Fruit fly (Drosophila melanogaster) whole organism, embryonic: Measurements from ENCODE around the gene CG14931.

Experiments
- BEAF-32 ChIP-seq: fragments of 200-800 bp; sonication (Bioruptor generic); optimal IDR thresholded peaks from 3 replicates; lab custom pipeline; 2017; ENCODE audit warnings: missing biosample characterization, missing genetic modification characterization, mild to moderate bottlenecking, moderate library complexity, missing genetic modification reagents
- CG11723 ChIP-seq: fragments of 200-800 bp; sonication (Bioruptor generic); optimal IDR thresholded peaks from 2 replicates; lab custom pipeline; 2017; ENCODE audit warnings: missing biosample characterization, mild to moderate bottlenecking, missing genetic modification characterization
- CG15073 ChIP-seq: fragments of 200-800 bp; sonication (Bioruptor generic); optimal IDR thresholded peaks from 2 replicates; lab custom pipeline; 2016; ENCODE audit warnings: missing biosample characterization, missing genetic modification characterization
- CG1529 ChIP-seq: fragments of 200-800 bp; sonication (Bioruptor generic); optimal IDR thresholded peaks from 3 replicates; lab custom pipeline; 2018; ENCODE audit warnings: missing biosample characterization, missing genetic modification characterization
- CG17361 ChIP-seq: fragments of 200-800 bp; sonication (Bioruptor generic); IDR thresholded peaks from 3 replicates; pipeline ENCODE4 v1.3.6; 2022; ENCODE audit warnings: missing biosample characterization, missing genetic modification characterization
- CG17568 ChIP-seq: fragments of 200-800 bp; sonication (Bioruptor generic); optimal IDR thresholded peaks from 2 replicates; lab custom pipeline; 2018; ENCODE audit warnings: missing biosample characterization, mild to moderate bottlenecking, missing genetic modification characterization, moderate library complexity
- CG18262 ChIP-seq: fragments of 200-800 bp; optimal IDR thresholded peaks from 3 replicates; lab custom pipeline; 2019; ENCODE audit warnings: missing biosample characterization, mild to moderate bottlenecking, missing genetic modification characterization, moderate library complexity
- CG2120 ChIP-seq: fragments of 200-800 bp; sonication (Bioruptor generic); optimal IDR thresholded peaks from 3 replicates; lab custom pipeline; 2016; ENCODE audit warnings: missing biosample characterization, missing genetic modification characterization
- CG2712 ChIP-seq: fragments of 200-800 bp; optimal IDR thresholded peaks from 3 replicates; lab custom pipeline; 2019; ENCODE audit warnings: missing biosample characterization, mild to moderate bottlenecking, missing genetic modification characterization, moderate library complexity
- CG3163 ChIP-seq: fragments of 200-800 bp; sonication (Bioruptor generic); optimal IDR thresholded peaks from 3 replicates; lab custom pipeline; 2016; ENCODE audit warnings: missing biosample characterization, missing genetic modification characterization
- CG32767 ChIP-seq: fragments of 200-800 bp; sonication (Bioruptor generic); IDR thresholded peaks from 2 replicates; pipeline ENCODE4 v1.3.6; 2022; ENCODE audit warnings: missing biosample characterization, missing genetic modification characterization
- CG3995 ChIP-seq: fragments of 200-800 bp; sonication (Bioruptor generic); optimal IDR thresholded peaks from 3 replicates; lab custom pipeline; 2016; ENCODE audit warnings: missing biosample characterization, missing genetic modification characterization
- CG4328 ChIP-seq: fragments of 200-800 bp; sonication (Bioruptor generic); optimal IDR thresholded peaks from 3 replicates; lab custom pipeline; 2017; ENCODE audit warnings: missing biosample characterization, missing genetic modification reagents, missing genetic modification characterization
- CG4820 ChIP-seq: fragments of 200-800 bp; sonication (Bioruptor generic); optimal IDR thresholded peaks from 3 replicates; lab custom pipeline; 2016; ENCODE audit warnings: missing biosample characterization, missing genetic modification characterization
- CG7786 ChIP-seq: fragments of 200-800 bp; sonication (Bioruptor generic); optimal IDR thresholded peaks from 2 replicates; lab custom pipeline; 2016; ENCODE audit warnings: missing biosample characterization, missing genetic modification characterization
- CG9817 ChIP-seq: fragments of 200-800 bp; sonication (Bioruptor generic); optimal IDR thresholded peaks from 2 replicates; lab custom pipeline; 2018; ENCODE audit warnings: missing biosample characterization, mild to moderate bottlenecking, missing genetic modification characterization, moderate library complexity
- CHES-1-like ChIP-seq: fragments of 200-800 bp; sonication (Bioruptor generic); optimal IDR thresholded peaks from 2 replicates; lab custom pipeline; 2016; ENCODE audit warnings: missing biosample characterization, missing genetic modification characterization
- CkIIα-i1 ChIP-seq: fragments of 200-800 bp; sonication (Bioruptor generic); IDR thresholded peaks from 2 replicates; pipeline ENCODE4 v1.3.6; 2022; ENCODE audit warnings: missing biosample characterization, missing genetic modification characterization
- CoRest ChIP-seq: fragments of 200-800 bp; sonication (Bioruptor generic); optimal IDR thresholded peaks from 3 replicates; lab custom pipeline; 2018; ENCODE audit warnings: missing biosample characterization, mild to moderate bottlenecking, missing genetic modification characterization, moderate library complexity
- CrebB ChIP-seq: fragments of 200-800 bp; sonication (Bioruptor generic); optimal IDR thresholded peaks from 3 replicates; lab custom pipeline; 2018; ENCODE audit warnings: missing biosample characterization, mild to moderate bottlenecking, missing genetic modification characterization
- D ChIP-seq, 2 experiments: fragments of 200-800 bp in 1 of 2; fragments of >200 bp in 1 of 2; sonication (Bioruptor generic) in 1 of 2; optimal IDR thresholded peaks; 2 replicates in 1 of 2; 3 replicates in 1 of 2; lab custom pipeline; 2017; ENCODE audit warnings: mild to moderate bottlenecking in 1 of 2, missing biosample characterization in 1 of 2, missing genetic modification characterization in 1 of 2, missing genetic modification reagents in 1 of 2
- Dfd ChIP-seq, 2 experiments: fragments of >200 bp; optimal IDR thresholded peaks; 2 replicates each; lab custom pipeline; 2017; ENCODE audit warnings: missing biosample characterization in 2 of 2, missing genetic modification characterization in 2 of 2
- Eip74EF ChIP-seq, 2 experiments: fragments of 200-800 bp in 1 of 2; fragments of >200 bp in 1 of 2; sonication (Bioruptor generic) in 1 of 2; optimal IDR thresholded peaks; 2 replicates each; lab custom pipeline; 2017 to 2019; ENCODE audit warnings: missing biosample characterization in 2 of 2, missing genetic modification characterization in 2 of 2, mild to moderate bottlenecking in 1 of 2, moderate library complexity in 1 of 2
- Ets97D ChIP-seq: fragments of 200-800 bp; sonication (Bioruptor generic); optimal IDR thresholded peaks from 3 replicates; lab custom pipeline; 2016; ENCODE audit warnings: missing biosample characterization, missing genetic modification characterization
- Fer3 ChIP-seq: fragments of 200-800 bp; sonication (Bioruptor generic); optimal IDR thresholded peaks from 2 replicates; lab custom pipeline; 2018; ENCODE audit warnings: missing biosample characterization, mild to moderate bottlenecking, missing genetic modification characterization, moderate library complexity
- Hand ChIP-seq: fragments of 200-800 bp; sonication (Bioruptor generic); optimal IDR thresholded peaks from 2 replicates; lab custom pipeline; 2017; ENCODE audit warnings: mild to moderate bottlenecking, missing biosample characterization, missing genetic modification reagents, missing genetic modification characterization
- Jarid2 ChIP-seq: fragments of 200-800 bp; sonication (Bioruptor generic); optimal IDR thresholded peaks from 3 replicates; lab custom pipeline; 2017; ENCODE audit warnings: mild to moderate bottlenecking, missing biosample characterization, missing genetic modification reagents, missing genetic modification characterization
- Max ChIP-seq: fragments of 200-800 bp; sonication (Bioruptor generic); optimal IDR thresholded peaks from 2 replicates; lab custom pipeline; 2016; ENCODE audit warnings: missing biosample characterization, mild to moderate bottlenecking, missing genetic modification characterization
- NK7.1 ChIP-seq: fragments of 200-800 bp; sonication (Bioruptor generic); optimal IDR thresholded peaks from 3 replicates; lab custom pipeline; 2016; ENCODE audit warnings: missing biosample characterization, missing genetic modification characterization
- Neu2 ChIP-seq: fragments of 200-800 bp; sonication (Bioruptor generic); optimal IDR thresholded peaks from 3 replicates; lab custom pipeline; 2016; ENCODE audit warnings: missing biosample characterization, missing genetic modification characterization, borderline replicate concordance
- NfI ChIP-seq: fragments of 200-800 bp; sonication (Bioruptor generic); optimal IDR thresholded peaks from 3 replicates; lab custom pipeline; 2018; ENCODE audit warnings: missing biosample characterization, mild to moderate bottlenecking, missing genetic modification characterization, moderate library complexity
- Scr ChIP-seq: fragments of 200-800 bp; sonication (Bioruptor generic); IDR thresholded peaks from 2 replicates; pipeline ENCODE4 v1.3.6; 2022; ENCODE audit warnings: missing biosample characterization, missing genetic modification characterization; ENCODE audit not compliant: partially characterized antibody
- Taf1 ChIP-seq: fragments of 200-800 bp; sonication (Bioruptor generic); IDR thresholded peaks from 2 replicates; pipeline ENCODE4 v1.3.6; 2022; ENCODE audit warnings: missing biosample characterization, missing genetic modification characterization
- Trl ChIP-seq, 3 experiments: fragments of >200 bp in 2 of 3; fragments of 200-800 bp in 1 of 3; sonication (Bioruptor generic) in 1 of 3; optimal IDR thresholded peaks; 2 replicates in 1 of 3; 3 replicates in 2 of 3; lab custom pipeline; 2016 to 2017; ENCODE audit warnings: missing biosample characterization in 1 of 3, missing genetic modification characterization in 1 of 3
- bsh ChIP-seq, 2 experiments: fragments of 200-800 bp; sonication (Bioruptor generic); optimal IDR thresholded peaks; 2 replicates each; lab custom pipeline; 2017 to 2018; ENCODE audit warnings: mild to moderate bottlenecking in 2 of 2, missing biosample characterization in 2 of 2, missing genetic modification characterization in 2 of 2, moderate library complexity in 1 of 2
- caup ChIP-seq: fragments of 200-800 bp; sonication (Bioruptor generic); optimal IDR thresholded peaks from 3 replicates; lab custom pipeline; 2017; ENCODE audit warnings: missing biosample characterization, mild to moderate bottlenecking, missing genetic modification characterization, moderate library complexity; ENCODE audit not compliant: severe bottlenecking
- corto ChIP-seq: fragments of 200-800 bp; sonication (Bioruptor generic); optimal IDR thresholded peaks from 2 replicates; lab custom pipeline; 2016; ENCODE audit warnings: missing biosample characterization, mild to moderate bottlenecking, missing genetic modification characterization, moderate library complexity
- esg ChIP-seq: fragments of 200-800 bp; sonication (Bioruptor generic); conservative IDR thresholded peaks from 2 replicates; pipeline ENCODE4 v1.3.6; 2022; ENCODE audit warnings: missing biosample characterization, missing genetic modification characterization
- fu2 ChIP-seq: fragments of 200-800 bp; sonication (Bioruptor generic); optimal IDR thresholded peaks from 2 replicates; lab custom pipeline; 2016; ENCODE audit warnings: missing biosample characterization, missing genetic modification characterization
- gce ChIP-seq: fragments of 200-800 bp; sonication (Bioruptor generic); IDR thresholded peaks from 3 replicates; pipeline ENCODE4 v1.3.6; 2022; ENCODE audit warnings: missing biosample characterization, missing genetic modification characterization
- gcm2 ChIP-seq: fragments of 200-800 bp; sonication (Bioruptor generic); optimal IDR thresholded peaks from 2 replicates; lab custom pipeline; 2016; ENCODE audit warnings: missing biosample characterization, missing genetic modification characterization
- grau ChIP-seq: fragments of 200-800 bp; optimal IDR thresholded peaks from 3 replicates; lab custom pipeline; 2019; ENCODE audit warnings: missing biosample characterization, mild to moderate bottlenecking, missing genetic modification characterization, moderate library complexity
- ind ChIP-seq: fragments of 200-800 bp; sonication (Bioruptor generic); optimal IDR thresholded peaks from 3 replicates; lab custom pipeline; 2016; ENCODE audit warnings: missing biosample characterization, missing genetic modification characterization
- jigr1 ChIP-seq: fragments of 200-800 bp; sonication (Bioruptor generic); IDR thresholded peaks from 3 replicates; pipeline ENCODE4 v1.3.6; 2022; ENCODE audit warnings: missing biosample characterization, missing genetic modification characterization
- pzg ChIP-seq: fragments of 200-800 bp; sonication (Bioruptor generic); optimal IDR thresholded peaks from 3 replicates; lab custom pipeline; 2018; ENCODE audit warnings: missing biosample characterization, mild to moderate bottlenecking, missing genetic modification characterization, moderate library complexity
- run ChIP-seq: fragments of 200-800 bp; sonication (Bioruptor generic); optimal IDR thresholded peaks from 3 replicates; lab custom pipeline; 2018; ENCODE audit warnings: missing biosample characterization, mild to moderate bottlenecking, missing genetic modification characterization
- wor ChIP-seq: fragments of 200-800 bp; sonication (Bioruptor generic); IDR thresholded peaks from 2 replicates; pipeline ENCODE4 v1.3.6; 2022; ENCODE audit warnings: missing biosample characterization, missing genetic modification characterization
- zf30C ChIP-seq: fragments of 200-800 bp; sonication (Bioruptor generic); optimal IDR thresholded peaks from 3 replicates; lab custom pipeline; 2018; ENCODE audit warnings: missing biosample characterization, mild to moderate bottlenecking, missing genetic modification characterization

CG14931 gene

dm6 chr2L:11812781-11813664, 24.9 kb downstream of the CG14931 start (continued):
- TF ChIP-seq bsh (GFP tag; optimal IDR thresholded peaks at IDR 0.05; lab: Kevin White, UChicago) (no peak), Scr (no peak), Dfd (GFP tag; optimal IDR thresholded peaks at IDR 0.05; lab: Kevin White, UChicago) (no peak), Taf1 (GFP tag; lab: Robert Waterston, UW) (no peak), CG1529 (GFP tag; lab: Kevin White, UChicago) (no peak), Hand (GFP tag; lab: Kevin White, UChicago) (no peak), CG32767 (no peak), corto (GFP tag; lab: Kevin White, UChicago) (no peak), NfI (GFP tag; lab: Kevin White, UChicago) (no peak), fu2 (no peak), CG7786 (GFP tag; lab: Kevin White, UChicago) (no peak), CG4820 (no peak), BEAF-32 (GFP tag; lab: Kevin White, UChicago) (no peak), D (optimal IDR thresholded peaks at IDR 0.05; lab: Kevin White, UChicago) (peak; percentile 28), D (GFP tag; optimal IDR thresholded peaks at IDR 0.05; lab: Kevin White, UChicago) (no peak), CG17361 (GFP tag; lab: Robert Waterston, UW) (no peak), zf30C (no peak), CG2120 (no peak), run (tag; lab: Kevin White, UChicago) (no peak), jigr1 (GFP tag; lab: Robert Waterston, UW) (no peak), Trl (optimal IDR thresholded peaks at IDR 0.05; lab: Kevin White, UChicago) (no peak), Trl (GFP tag; optimal IDR thresholded peaks at IDR 0.05; lab: Kevin White, UChicago) (no peak), CkIIα-i1 (no peak), CG3995 (GFP tag; lab: Kevin White, UChicago) (no peak), CG9817 (no peak), CG2712 (tag; lab: Kevin White, UChicago) (no peak), NK7.1 (GFP tag; lab: Kevin White, UChicago) (no peak), esg (GFP tag; lab: Robert Waterston, UW) (no peak), CG4328 (GFP tag; lab: Kevin White, UChicago) (no peak), CG3163 (GFP tag; lab: Kevin White, UChicago) (no peak), Max (GFP tag; lab: Kevin White, UChicago) (no peak), Neu2 (GFP tag; lab: Kevin White, UChicago) (no peak), CrebB (no peak), caup (no peak), ind (no peak), gcm2 (GFP tag; lab: Kevin White, UChicago) (no peak), CG11723 (GFP tag; lab: Kevin White, UChicago) (no peak), CG17568 (GFP tag; lab: Kevin White, UChicago) (no peak), CHES-1-like (GFP tag; lab: Kevin White, UChicago) (no peak), Jarid2 (no peak), CG15073 (GFP tag; lab: Kevin White, UChicago) (no peak), grau (no peak), Ets97D (GFP tag; lab: Kevin White, UChicago) (no peak), Fer3 (tag; lab: Kevin White, UChicago) (no peak), Eip74EF (GFP tag; optimal IDR thresholded peaks at IDR 0.05; lab: Kevin White, UChicago) (no peak), wor (GFP tag; lab: Robert Waterston, UW) (no peak), pzg (GFP tag; lab: Kevin White, UChicago) (no peak), CoRest (tag; lab: Kevin White, UChicago) (no peak), CG18262 (tag; lab: Kevin White, UChicago) (no peak), gce (GFP tag; lab: Robert Waterston, UW) (no peak)
